Worm (Caenorhabditis elegans) whole organism, mixed stage, embryonic: Measurements from ENCODE around the gene srab-21.

ENCODE experiments used
- elt-1 ChIP-seq: sonication (generic microtip); optimal IDR thresholded peaks from 2 replicates; lab custom pipeline; 2017; ENCODE audit warnings: missing genetic modification characterization, mild to moderate bottlenecking, missing compliant biosample characterization, antibody characterized with exemption, moderate library complexity, borderline replicate concordance; ENCODE audit not compliant: insufficient read depth
- elt-3 ChIP-seq: fragments of 150-350 bp; optimal IDR thresholded peaks from 2 replicates; lab custom pipeline; 2014; ENCODE audit warnings: missing biosample characterization, missing genetic modification characterization
- nhr-12 ChIP-seq: fragments of 150-350 bp; optimal IDR thresholded peaks from 2 replicates; lab custom pipeline; 2014; ENCODE audit warnings: missing biosample characterization, missing genetic modification characterization
- pha-4 ChIP-seq: fragments of 150-350 bp; optimal IDR thresholded peaks from 2 replicates; lab custom pipeline; 2018; ENCODE audit warnings: missing biosample characterization, missing genetic modification reagents, missing genetic modification characterization
- unc-39 ChIP-seq: fragments of 150-350 bp; optimal IDR thresholded peaks from 2 replicates; lab custom pipeline; 2014; ENCODE audit warnings: missing biosample characterization, missing genetic modification characterization

DNA sequence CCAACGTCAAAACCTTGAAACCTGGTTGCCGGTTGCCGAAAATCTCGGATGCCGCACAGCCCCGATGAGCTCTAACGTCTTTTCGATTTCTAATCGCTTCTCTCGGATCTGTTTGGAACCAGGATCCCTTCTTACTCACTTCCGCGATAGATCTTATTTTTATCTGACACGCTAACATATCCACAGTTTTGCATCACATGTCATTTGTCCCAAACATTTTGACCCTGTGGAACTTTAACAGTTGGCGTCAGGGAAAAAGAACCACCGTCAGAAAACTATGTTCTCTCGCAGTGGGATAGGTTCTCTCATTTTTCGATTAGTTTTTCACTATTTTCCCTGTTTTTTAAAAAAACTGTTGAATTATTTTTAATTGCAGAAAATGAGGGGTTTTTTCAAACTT, 25.9 kb downstream of the srab-21 start, which contains the start of gene T20D4.11:
- TF ChIP-seq unc-39 = no peak
- TF ChIP-seq pha-4 (tag; lab: Kevin White, UChicago) = no peak
- TF ChIP-seq elt-3 (tag; lab: Kevin White, UChicago) = no peak
- TF ChIP-seq elt-1 (tag; lab: Kevin White, UChicago) = no peak
- TF ChIP-seq nhr-12 (tag; lab: Kevin White, UChicago) = no peak
